Fruit fly (Drosophila melanogaster): Measurements from ENCODE around the gene CG14408.
A peak's percentile ranks its signal among the peaks of the same experiment; 100 is the strongest.

Gene CG14408

DNA sequence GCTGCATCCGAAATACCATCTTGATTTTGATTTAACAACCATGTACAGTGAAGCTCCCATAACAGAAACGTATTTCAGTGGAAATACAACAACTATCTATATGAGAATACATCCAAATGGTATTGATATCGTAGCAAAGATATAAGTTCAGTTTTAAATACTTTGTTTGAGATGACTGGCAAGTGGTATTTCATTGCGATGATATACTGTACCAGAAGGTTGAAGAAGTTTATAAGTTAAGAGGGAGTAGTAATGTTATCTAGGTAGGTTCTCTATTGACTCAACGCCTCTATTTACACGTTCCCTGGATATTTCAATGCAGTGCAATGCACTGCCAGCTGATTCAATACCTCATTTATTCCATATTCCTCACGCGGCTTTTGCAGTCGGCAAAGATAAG lies 26.2 kb downstream of the CG14408 start:
- TF ChIP-seq ey (GFP tag; optimal IDR thresholded peaks at IDR 0.05) (no peak), br (GFP tag; optimal IDR thresholded peaks at IDR 0.05) (no peak), Dif (GFP tag; optimal IDR thresholded peaks at IDR 0.05; ENCODE audit: partially characterized antibody) (no peak), psq (GFP tag; optimal IDR thresholded peaks at IDR 0.05) (peak; percentile 18), Hnf4 (GFP tag; optimal IDR thresholded peaks at IDR 0.05) (peak; percentile 65), sv (GFP tag; optimal IDR thresholded peaks at IDR 0.05) (no peak), tai (GFP tag; optimal IDR thresholded peaks at IDR 0.05) (peak; percentile 73), dl (GFP tag; optimal IDR thresholded peaks at IDR 0.05; ENCODE audit: insufficient read depth in 1 of 2, partially characterized antibody in 2 of 2) (no peak), pan (optimal IDR thresholded peaks at IDR 0.05) (no peak), Hr83 (GFP tag; optimal IDR thresholded peaks at IDR 0.05; ENCODE audit: poor library complexity, severe bottlenecking) (peak; percentile 99), Sp1 (GFP tag; optimal IDR thresholded peaks at IDR 0.05) (no peak), brk (GFP tag; optimal IDR thresholded peaks at IDR 0.05) (peak; percentile 62), Jra (GFP tag; optimal IDR thresholded peaks at IDR 0.05) (peak; percentile 35), Mio (GFP tag; optimal IDR thresholded peaks at IDR 0.05) (no peak), OdsH (GFP tag; optimal IDR thresholded peaks at IDR 0.05) (peak; percentile 46), CG9705 (GFP tag; optimal IDR thresholded peaks at IDR 0.05) (no peak), jim (GFP tag; optimal IDR thresholded peaks at IDR 0.05) (peak; percentile 77), GATAd (GFP tag; optimal IDR thresholded peaks at IDR 0.05) (peak; percentile 31), fru (GFP tag; optimal IDR thresholded peaks at IDR 0.05) (peak; percentile 27), foxo (GFP tag; optimal IDR thresholded peaks at IDR 0.05) (peak in 1 of 2 experiments; percentile 33), Vsx2 (GFP tag; optimal IDR thresholded peaks at IDR 0.05; ENCODE audit: partially characterized antibody) (no peak), rgr (GFP tag; optimal IDR thresholded peaks at IDR 0.05) (peak; percentile 52), h (GFP tag; optimal IDR thresholded peaks at IDR 0.05) (peak; percentile 64), woc (GFP tag; optimal IDR thresholded peaks at IDR 0.05) (peak; percentile 1)

dm6 chrX:14802611-14803110 lies 29.2 kb downstream of the CG14408 start:
- TF ChIP-seq br (GFP tag; optimal IDR thresholded peaks at IDR 0.05), result peak; percentile 5
- TF ChIP-seq pan (optimal IDR thresholded peaks at IDR 0.05), result no peak
- TF ChIP-seq brk (GFP tag; optimal IDR thresholded peaks at IDR 0.05), result peak; percentile 44
- TF ChIP-seq OdsH (GFP tag; optimal IDR thresholded peaks at IDR 0.05), result peak; percentile 43
- TF ChIP-seq Rel (GFP tag; optimal IDR thresholded peaks at IDR 0.05), result no peak
- TF ChIP-seq Rel (tag; optimal IDR thresholded peaks at IDR 0.05), result no peak
- TF ChIP-seq rgr (GFP tag; optimal IDR thresholded peaks at IDR 0.05), result peak; percentile 66
- no peak for TF ChIP-seq HLH106 (tag; optimal IDR thresholded peaks at IDR 0.05)
- TF ChIP-seq fru (GFP tag; optimal IDR thresholded peaks at IDR 0.05), result peak; percentile 5
- peak; percentile 68 for TF ChIP-seq h (GFP tag; optimal IDR thresholded peaks at IDR 0.05)
- TF ChIP-seq usp (GFP tag; optimal IDR thresholded peaks at IDR 0.05), result no peak
- no peak for TF ChIP-seq ey (GFP tag; optimal IDR thresholded peaks at IDR 0.05)
- TF ChIP-seq Myc (optimal IDR thresholded peaks at IDR 0.05), result no peak
- TF ChIP-seq jim (GFP tag; optimal IDR thresholded peaks at IDR 0.05), result no peak
- TF ChIP-seq Jra (GFP tag; optimal IDR thresholded peaks at IDR 0.05), result peak; percentile 6
- no peak for TF ChIP-seq sage (GFP tag; optimal IDR thresholded peaks at IDR 0.05)
- peak in 1 of 2 experiments; percentile 33 for TF ChIP-seq foxo (GFP tag; optimal IDR thresholded peaks at IDR 0.05)
- no peak for TF ChIP-seq woc (GFP tag; optimal IDR thresholded peaks at IDR 0.05)
- no peak for TF ChIP-seq dsf (GFP tag; optimal IDR thresholded peaks at IDR 0.05; ENCODE audit: borderline replicate concordance)

- no peak for TF ChIP-seq rgr (GFP tag; optimal IDR thresholded peaks at IDR 0.05)
- TF ChIP-seq CG9705 (GFP tag; optimal IDR thresholded peaks at IDR 0.05), result no peak
- TF ChIP-seq Dfd (GFP tag; optimal IDR thresholded peaks at IDR 0.05), result no peak
- TF ChIP-seq foxo (GFP tag; optimal IDR thresholded peaks at IDR 0.05), result no peak
- TF ChIP-seq h (GFP tag; optimal IDR thresholded peaks at IDR 0.05), result no peak
- TF ChIP-seq woc (GFP tag; optimal IDR thresholded peaks at IDR 0.05), result no peak
- TF ChIP-seq CrebA (GFP tag; optimal IDR thresholded peaks at IDR 0.05; ENCODE audit: borderline replicate concordance), result no peak
- TF ChIP-seq lola (GFP tag; optimal IDR thresholded peaks at IDR 0.05), result no peak
- TF ChIP-seq br (GFP tag; optimal IDR thresholded peaks at IDR 0.05), result no peak
- no peak for TF ChIP-seq psq (GFP tag; optimal IDR thresholded peaks at IDR 0.05)
- TF ChIP-seq Hr83 (GFP tag; optimal IDR thresholded peaks at IDR 0.05; ENCODE audit: poor library complexity, severe bottlenecking), result no peak
- no peak for TF ChIP-seq Myc (optimal IDR thresholded peaks at IDR 0.05)
- TF ChIP-seq OdsH (GFP tag; optimal IDR thresholded peaks at IDR 0.05), result no peak
- no peak for TF ChIP-seq brk (GFP tag; optimal IDR thresholded peaks at IDR 0.05)
Observed at dm6 chrX:14786451-14786850, 45.4 kb downstream of the CG14408 start, which contains the start of gene Ag5r. Gene Ag5r (minus strand): TSS chrX:14786551.

All from whole organism, wandering third instar larva.